Fruit fly (Drosophila melanogaster): ENCODE measurements around the gene CG6324.

DNA sequence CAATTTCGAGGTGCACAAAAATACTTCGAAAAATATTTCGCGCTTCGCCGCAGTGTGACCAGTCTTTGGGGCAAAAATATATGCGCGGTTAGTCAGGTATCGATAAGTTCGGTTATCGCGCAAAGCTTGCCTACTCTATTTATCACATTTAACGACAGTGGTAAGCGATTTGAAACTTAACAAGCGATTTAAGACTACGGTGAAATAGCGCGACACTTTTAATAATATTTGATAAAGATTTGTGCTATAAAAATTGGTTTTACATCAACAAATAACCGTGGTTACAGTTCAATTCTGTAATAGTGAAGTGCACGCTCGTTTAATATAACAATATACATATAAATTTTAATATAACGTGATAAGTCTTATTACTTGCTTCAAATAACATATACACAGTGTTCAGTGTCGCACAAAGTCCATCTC is 513 bp upstream of the CG6324 start, which contains the start of gene mh:
- no peak for TF ChIP-seq EcR (GFP tag; optimal IDR thresholded peaks at IDR 0.05)
- TF ChIP-seq usp (GFP tag; optimal IDR thresholded peaks at IDR 0.05), result no peak
- TF ChIP-seq pan (optimal IDR thresholded peaks at IDR 0.05), result no peak
- no peak for TF ChIP-seq psq (optimal IDR thresholded peaks at IDR 0.05)
- no peak for TF ChIP-seq Dll (optimal IDR thresholded peaks at IDR 0.05)
- no peak for TF ChIP-seq CG8478 (optimal IDR thresholded peaks at IDR 0.05)

All from whole organism.